Worm (Caenorhabditis elegans) whole organism, L4/young adult: ENCODE data around the gene irld-11.

ENCODE experiments used
- W03F9.2 ChIP-seq: fragments of 150-350 bp; optimal IDR thresholded peaks from 2 replicates; lab custom pipeline; 2014; ENCODE audit warnings: missing biosample characterization, missing genetic modification characterization
- dao-5 ChIP-seq: sonication (generic microtip); optimal IDR thresholded peaks from 2 replicates; lab custom pipeline; 2016; ENCODE audit warnings: missing genotype, missing genetic modification characterization, moderate library complexity, missing compliant biosample characterization
- him-1 ChIP-seq: sonication (generic microtip); optimal IDR thresholded peaks from 2 replicates; lab custom pipeline; 2016; ENCODE audit warnings: missing genotype, missing genetic modification reagents, missing genetic modification characterization, missing compliant biosample characterization

DNA sequence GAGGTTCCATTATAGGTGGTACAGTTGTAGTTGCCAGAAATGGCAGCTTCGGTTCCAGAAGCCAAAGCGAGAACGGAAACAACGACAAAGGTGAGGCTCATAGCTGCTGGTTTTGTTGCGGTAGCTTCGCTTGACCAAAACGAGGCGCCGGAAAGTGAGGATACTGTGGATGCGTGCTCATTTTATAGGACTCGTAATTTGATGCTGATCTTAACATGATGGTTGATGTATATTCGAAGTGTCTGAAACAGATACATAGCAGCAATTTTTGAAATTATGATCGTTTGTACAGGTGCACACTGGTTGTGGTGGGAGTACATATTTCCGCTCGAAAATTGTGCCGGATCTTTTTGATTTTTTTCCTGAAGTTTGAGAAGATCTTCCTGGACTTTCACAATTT lies 23.8 kb upstream of the irld-11 start, which contains the start of gene Y46H3D.8:
- TF ChIP-seq him-1 (tag; lab: Kevin White, UChicago) (no peak), dao-5 (tag; lab: Kevin White, UChicago) (no peak), W03F9.2 (tag; lab: Kevin White, UChicago) (no peak)
